Worm (Caenorhabditis elegans) whole organism, L4 larva: Measurements from ENCODE around the gene F10E9.12.

Experiments
- D1046.2 ChIP-seq: fragments of 200-800 bp; sonication (Bioruptor generic); IDR thresholded peaks from 2 replicates; pipeline ENCODE4 v1.3.6; 2022; ENCODE audit warnings: missing genetic modification characterization, missing compliant biosample characterization
- F49E8.2 ChIP-seq: sonication (generic microtip); optimal IDR thresholded peaks from 2 replicates; lab custom pipeline; 2016; ENCODE audit warnings: missing compliant biosample characterization, mild to moderate bottlenecking, missing genetic modification characterization, borderline replicate concordance
- Y5F2A.4 ChIP-seq: fragments of 200-800 bp; sonication (Bioruptor generic); optimal IDR thresholded peaks from 2 replicates; lab custom pipeline; 2018; ENCODE audit warnings: mild to moderate bottlenecking, missing genetic modification characterization, missing compliant biosample characterization
- ZK337.2 ChIP-seq: fragments of 200-800 bp; sonication (Bioruptor generic); IDR thresholded peaks from 2 replicates; pipeline ENCODE4 v1.3.6; 2022; ENCODE audit warnings: missing genetic modification reagents, missing genetic modification characterization, missing compliant biosample characterization
- aha-1 ChIP-seq: fragments of 150-350 bp; peaks from one replicate; lab custom pipeline; 2014; ENCODE audit warnings: missing biosample characterization, missing genetic modification characterization
- ama-1 ChIP-seq: fragments of 150-350 bp; optimal IDR thresholded peaks from 2 replicates; lab custom pipeline; 2014; ENCODE audit warnings: inconsistent platforms, mixed read lengths
- ceh-20 ChIP-seq: fragments of 200-800 bp; sonication (Bioruptor generic); IDR thresholded peaks from 2 replicates; pipeline ENCODE4 v1.3.6; 2022; ENCODE audit warnings: missing genetic modification reagents, missing genetic modification characterization, missing compliant biosample characterization
- ces-1 ChIP-seq: fragments of 150-350 bp; sonication (generic microtip); optimal IDR thresholded peaks from 4 replicates; lab custom pipeline; 2014; ENCODE audit warnings: missing biosample characterization, missing genetic modification reagents, missing genetic modification characterization
- daf-16 ChIP-seq, 3 experiments: sonication (generic microtip); optimal IDR thresholded peaks; 2 replicates each; lab custom pipeline; 2016 to 2017; ENCODE audit warnings: missing genetic modification characterization in 3 of 3, missing genetic modification reagents in 3 of 3, mild to moderate bottlenecking in 2 of 3, missing compliant biosample characterization in 2 of 3, missing biosample characterization in 1 of 3, moderate library complexity in 1 of 3
- dmd-8 ChIP-seq: fragments of 200-800 bp; sonication (Bioruptor generic); IDR thresholded peaks from 2 replicates; pipeline ENCODE4 v1.3.6; 2022; ENCODE audit warnings: missing genetic modification characterization, missing compliant biosample characterization
- dpl-1 ChIP-seq: fragments of 150-350 bp; optimal IDR thresholded peaks from 2 replicates; lab custom pipeline; 2014; ENCODE audit warnings: missing biosample characterization, missing genetic modification reagents, missing genetic modification characterization
- duxl-1 ChIP-seq: sonication (generic microtip); optimal IDR thresholded peaks from 2 replicates; lab custom pipeline; 2016; ENCODE audit warnings: mild to moderate bottlenecking, missing genetic modification characterization, moderate library complexity, missing compliant biosample characterization; ENCODE audit not compliant: poor library complexity
- dve-1 ChIP-seq: sonication (generic microtip); optimal IDR thresholded peaks from 2 replicates; lab custom pipeline; 2017; ENCODE audit warnings: antibody characterized with exemption, mild to moderate bottlenecking, missing genetic modification characterization, missing compliant biosample characterization; ENCODE audit not compliant: insufficient read depth
- egl-43 ChIP-seq: fragments of 200-800 bp; sonication (Bioruptor generic); IDR thresholded peaks from 2 replicates; pipeline ENCODE4 v1.3.6; 2022; ENCODE audit warnings: missing genetic modification reagents, missing genetic modification characterization, missing compliant biosample characterization
- hif-1 ChIP-seq, 2 experiments: sonication (generic microtip); optimal IDR thresholded peaks; 2 replicates each; lab custom pipeline; 2016 to 2017; ENCODE audit warnings: missing compliant biosample characterization in 2 of 2, missing genetic modification characterization in 2 of 2, missing genetic modification reagents in 2 of 2, missing genotype in 2 of 2, mild to moderate bottlenecking in 1 of 2
- hlh-30 ChIP-seq: sonication (generic microtip); optimal IDR thresholded peaks from 2 replicates; lab custom pipeline; 2017; ENCODE audit warnings: antibody characterized with exemption, mild to moderate bottlenecking, missing genetic modification characterization, missing compliant biosample characterization; ENCODE audit not compliant: insufficient read depth
- lin-13 ChIP-seq: fragments of 150-350 bp; optimal IDR thresholded peaks from 2 replicates; lab custom pipeline; 2014; ENCODE audit warnings: missing biosample characterization, missing genetic modification reagents, missing genetic modification characterization
- lin-38 ChIP-seq: fragments of 200-800 bp; sonication (Bioruptor generic); IDR thresholded peaks from 2 replicates; pipeline ENCODE4 v1.3.6; 2022; ENCODE audit warnings: missing genetic modification reagents, missing genetic modification characterization, missing compliant biosample characterization
- lir-3 ChIP-seq: sonication (generic microtip); optimal IDR thresholded peaks from 2 replicates; lab custom pipeline; 2016; ENCODE audit warnings: mild to moderate bottlenecking, missing genetic modification characterization, missing compliant biosample characterization
- lsy-2 ChIP-seq, 2 experiments: fragments of 150-350 bp in 1 of 2; sonication (generic microtip) in 1 of 2; optimal IDR thresholded peaks; 2 replicates each; lab custom pipeline; 2014 to 2017; ENCODE audit warnings: missing biosample characterization in 2 of 2, missing genetic modification characterization in 2 of 2
- madf-5 ChIP-seq, 2 experiments: fragments of 200-800 bp; sonication (Bioruptor generic); IDR thresholded peaks; 2 replicates each; pipeline ENCODE4 v1.3.6; 2022; ENCODE audit warnings: missing compliant biosample characterization in 2 of 2, missing genetic modification characterization in 2 of 2
- madf-9 ChIP-seq: fragments of 200-800 bp; sonication (Bioruptor generic); conservative IDR thresholded peaks from 2 replicates; pipeline ENCODE4 v1.3.6; 2022; ENCODE audit warnings: missing genetic modification reagents, missing genetic modification characterization, missing compliant biosample characterization
- mep-1 ChIP-seq: fragments of 150-350 bp; sonication (generic microtip); optimal IDR thresholded peaks from 3 replicates; lab custom pipeline; 2014; ENCODE audit warnings: missing biosample characterization, missing genetic modification characterization
- mes-2 ChIP-seq: sonication (generic microtip); optimal IDR thresholded peaks from 2 replicates; lab custom pipeline; 2016; ENCODE audit warnings: missing genotype, mild to moderate bottlenecking, missing genetic modification characterization, missing compliant biosample characterization; ENCODE audit not compliant: poor library complexity, severe bottlenecking
- mxl-3 ChIP-seq: fragments of 200-800 bp; sonication (Bioruptor generic); optimal IDR thresholded peaks from 2 replicates; lab custom pipeline; 2018; ENCODE audit warnings: mild to moderate bottlenecking, missing genetic modification characterization, missing compliant biosample characterization
- nhr-102 ChIP-seq: sonication (generic microtip); optimal IDR thresholded peaks from 2 replicates; lab custom pipeline; 2016; ENCODE audit warnings: mild to moderate bottlenecking, missing genetic modification characterization, moderate library complexity, missing compliant biosample characterization
- nhr-48 ChIP-seq: sonication (generic microtip); optimal IDR thresholded peaks from 2 replicates; lab custom pipeline; 2016; ENCODE audit warnings: mild to moderate bottlenecking, missing genetic modification characterization, missing compliant biosample characterization
- nhr-76 ChIP-seq: fragments of 150-350 bp; optimal IDR thresholded peaks from 2 replicates; lab custom pipeline; 2014; ENCODE audit warnings: missing biosample characterization, missing genetic modification characterization
- php-3 ChIP-seq: fragments of 200-800 bp; sonication (Bioruptor generic); IDR thresholded peaks from 2 replicates; pipeline ENCODE4 v1.3.6; 2022; ENCODE audit warnings: missing genetic modification reagents, missing genetic modification characterization, missing compliant biosample characterization
- pqm-1 ChIP-seq: sonication (generic microtip); optimal IDR thresholded peaks from 2 replicates; lab custom pipeline; 2017; ENCODE audit warnings: missing biosample characterization, missing genetic modification characterization
- sdz-12 ChIP-seq: fragments of 200-800 bp; sonication (Bioruptor generic); optimal IDR thresholded peaks from 2 replicates; lab custom pipeline; 2018; ENCODE audit warnings: mild to moderate bottlenecking, missing genetic modification characterization, missing compliant biosample characterization
- set-16 ChIP-seq: fragments of 200-800 bp; sonication (Bioruptor generic); IDR thresholded peaks from 2 replicates; pipeline ENCODE4 v1.3.6; 2022; ENCODE audit warnings: missing genetic modification reagents, missing genetic modification characterization, missing compliant biosample characterization
- skn-1 ChIP-seq: fragments of 150-350 bp; optimal IDR thresholded peaks from 2 replicates; lab custom pipeline; 2014; ENCODE audit warnings: missing biosample characterization, missing genetic modification characterization
- snpc-4 ChIP-seq: fragments of 150-350 bp; optimal IDR thresholded peaks from 2 replicates; lab custom pipeline; 2014; ENCODE audit warnings: missing biosample characterization, missing genetic modification characterization
- spr-3 ChIP-seq: fragments of 200-800 bp; sonication (Bioruptor generic); optimal IDR thresholded peaks from 2 replicates; lab custom pipeline; 2018; ENCODE audit warnings: mild to moderate bottlenecking, missing genetic modification characterization, missing compliant biosample characterization
- zip-2 ChIP-seq: fragments of 150-350 bp; optimal IDR thresholded peaks from 2 replicates; lab custom pipeline; 2014; ENCODE audit warnings: missing biosample characterization, missing genetic modification characterization

The F10E9.12 gene

ce11 chrIII:8331211-8331610, 6.9 kb downstream of the F10E9.12 start, which contains the start of gene iglr-2:
Gene iglr-2, minus strand, starts transcription at chrIII:8331311.
- TF ChIP-seq aha-1 (tag; lab: Kevin White, UChicago) (peak; percentile 30), spr-3 (no peak)

ce11 chrIII:8331779-8332178, 7.4 kb downstream of the F10E9.12 start, which contains the start of the genes mrps-18A and ZC262.2:
Gene mrps-18A, minus strand, starts transcription at chrIII:8331919.
Gene ZC262.2, plus strand, starts transcription at chrIII:8332062.
- TF ChIP-seq php-3 (GFP tag; lab: Robert Waterston, UW) (no peak), zip-2 (tag; lab: Kevin White, UChicago) (no peak), lin-13 (GFP tag; lab: Kevin White, UChicago) (no peak), nhr-76 (tag; lab: Kevin White, UChicago) (no peak), nhr-102 (tag; lab: Kevin White, UChicago) (no peak), dve-1 (tag; lab: Kevin White, UChicago) (no peak), spr-3 (no peak), ZK337.2 (GFP tag; lab: Robert Waterston, UW) (no peak), ceh-20 (GFP tag; lab: Robert Waterston, UW) (no peak), lir-3 (tag; lab: Kevin White, UChicago) (no peak), mes-2 (tag; lab: Kevin White, UChicago) (peak; percentile 57), D1046.2 (no peak), mep-1 (tag; lab: Kevin White, UChicago) (peak; percentile 6), ces-1 (GFP tag; lab: Kevin White, UChicago) (no peak), duxl-1 (no peak), hlh-30 (tag; lab: Kevin White, UChicago) (peak; percentile 90), dpl-1 (GFP tag; lab: Kevin White, UChicago) (peak; percentile 48), madf-5 (GFP tag; IDR thresholded peaks at IDR 0.05; lab: Robert Waterston, UW) (no peak), lsy-2 (tag; optimal IDR thresholded peaks at IDR 0.05; lab: Kevin White, UChicago) (peak; percentile 22 to 97), lin-38 (no peak), dmd-8 (no peak), mxl-3 (no peak), daf-16 (GFP tag; optimal IDR thresholded peaks at IDR 0.05; lab: Kevin White, UChicago) (no peak), daf-16 (tag; optimal IDR thresholded peaks at IDR 0.05; lab: Kevin White, UChicago) (peak; percentile 40), Y5F2A.4 (GFP tag; lab: Kevin White, UChicago) (no peak), egl-43 (GFP tag; lab: Robert Waterston, UW) (no peak)

- TF ChIP-seq ces-1 (GFP tag; lab: Kevin White, UChicago) (no peak), skn-1 (tag; lab: Kevin White, UChicago) (no peak), hif-1 (tag; optimal IDR thresholded peaks at IDR 0.05; lab: Kevin White, UChicago) (no peak), sdz-12 (no peak), set-16 (GFP tag; lab: Robert Waterston, UW) (no peak), nhr-48 (tag; lab: Kevin White, UChicago) (no peak), ama-1 (lab: Kevin White, UChicago) (no peak), F49E8.2 (no peak), pqm-1 (no peak), snpc-4 (tag; lab: Kevin White, UChicago) (no peak), madf-9 (GFP tag; lab: Robert Waterston, UW) (no peak)
Measured at ce11 chrIII:8334432-8334831, 10.1 kb downstream of the F10E9.12 start, which contains the start of gene ZC262.4. Gene ZC262.4, minus strand, starts transcription at chrIII:8334532.

ce11 chrIII:8335585-8335984, 11.2 kb downstream of the F10E9.12 start:
- TF ChIP-seq set-16 (GFP tag; lab: Robert Waterston, UW): peak; percentile 78
- TF ChIP-seq, all 104 proteins: peak for 1; not testable (repeated sequence) for 103
